Fruit fly (Drosophila melanogaster) whole organism, embryonic: Measurements from ENCODE around the gene SmE.

Experiments
- CG12744 ChIP-seq: fragments of 200-800 bp; sonication (Bioruptor generic); optimal IDR thresholded peaks from 2 replicates; lab custom pipeline; 2016; ENCODE audit warnings: missing biosample characterization, missing genetic modification characterization
- CG13775 ChIP-seq: fragments of 200-800 bp; sonication (Bioruptor generic); optimal IDR thresholded peaks from 3 replicates; lab custom pipeline; 2017; ENCODE audit warnings: missing biosample characterization, mild to moderate bottlenecking, missing genetic modification characterization
- CG14050 ChIP-seq: fragments of 200-800 bp; sonication (Bioruptor generic); IDR thresholded peaks from 3 replicates; pipeline ENCODE4 v1.3.6; 2022; ENCODE audit warnings: missing biosample characterization, missing genetic modification characterization
- CG15073 ChIP-seq: fragments of 200-800 bp; sonication (Bioruptor generic); optimal IDR thresholded peaks from 2 replicates; lab custom pipeline; 2016; ENCODE audit warnings: missing biosample characterization, missing genetic modification characterization
- CG15514 ChIP-seq: fragments of 200-800 bp; sonication (Bioruptor generic); optimal IDR thresholded peaks from 3 replicates; lab custom pipeline; 2017; ENCODE audit warnings: missing biosample characterization, missing genetic modification characterization, mild to moderate bottlenecking, moderate library complexity, missing genetic modification reagents
- CG17359 ChIP-seq: fragments of 200-800 bp; sonication (Bioruptor generic); optimal IDR thresholded peaks from 3 replicates; lab custom pipeline; 2018; ENCODE audit warnings: missing biosample characterization, mild to moderate bottlenecking, missing genetic modification characterization, moderate library complexity
- CG17385 ChIP-seq: fragments of 200-800 bp; sonication (Bioruptor generic); optimal IDR thresholded peaks from 3 replicates; lab custom pipeline; 2018; ENCODE audit warnings: missing biosample characterization, mild to moderate bottlenecking, missing genetic modification characterization
- CG18764 ChIP-seq: fragments of 200-800 bp; sonication (Bioruptor generic); optimal IDR thresholded peaks from 3 replicates; lab custom pipeline; 2016; ENCODE audit warnings: missing biosample characterization, missing genetic modification characterization
- CG2875 ChIP-seq: fragments of 200-800 bp; sonication (Bioruptor generic); optimal IDR thresholded peaks from 2 replicates; lab custom pipeline; 2017; ENCODE audit warnings: missing biosample characterization, mild to moderate bottlenecking, missing genetic modification characterization, missing genetic modification reagents
- CG31224 ChIP-seq: fragments of 200-800 bp; sonication (Bioruptor generic); IDR thresholded peaks from 2 replicates; pipeline ENCODE4 v1.3.6; 2022; ENCODE audit warnings: missing biosample characterization, missing genetic modification characterization
- CG31365 ChIP-seq: fragments of 200-800 bp; sonication (Bioruptor generic); optimal IDR thresholded peaks from 2 replicates; lab custom pipeline; 2018; ENCODE audit warnings: missing biosample characterization, mild to moderate bottlenecking, missing genetic modification characterization
- CG3407 ChIP-seq: fragments of 200-800 bp; sonication (Bioruptor generic); optimal IDR thresholded peaks from 2 replicates; lab custom pipeline; 2018; ENCODE audit warnings: missing biosample characterization, mild to moderate bottlenecking, missing genetic modification characterization
- CG43689 ChIP-seq: fragments of 200-800 bp; sonication (Bioruptor generic); IDR thresholded peaks from 2 replicates; pipeline ENCODE4 v1.3.6; 2022; ENCODE audit warnings: missing biosample characterization, missing genetic modification characterization
- CG4854 ChIP-seq: fragments of 200-800 bp; sonication (Bioruptor generic); optimal IDR thresholded peaks from 2 replicates; lab custom pipeline; 2016; ENCODE audit warnings: missing biosample characterization, missing genetic modification characterization, inconsistent platforms
- CG6254 ChIP-seq: fragments of 200-800 bp; sonication (Bioruptor generic); optimal IDR thresholded peaks from 3 replicates; lab custom pipeline; 2017; ENCODE audit warnings: mild to moderate bottlenecking, missing biosample characterization, missing genetic modification reagents, missing genetic modification characterization
- CG6854 ChIP-seq: fragments of 200-800 bp; sonication (Bioruptor generic); optimal IDR thresholded peaks from 3 replicates; lab custom pipeline; 2017; ENCODE audit warnings: missing biosample characterization, mild to moderate bottlenecking, missing genetic modification characterization
- CG7271 ChIP-seq: fragments of 200-800 bp; sonication (Bioruptor generic); optimal IDR thresholded peaks from 2 replicates; lab custom pipeline; 2018; ENCODE audit warnings: missing biosample characterization, mild to moderate bottlenecking, missing genetic modification characterization, moderate library complexity
- CG7786 ChIP-seq: fragments of 200-800 bp; sonication (Bioruptor generic); optimal IDR thresholded peaks from 2 replicates; lab custom pipeline; 2016; ENCODE audit warnings: missing biosample characterization, missing genetic modification characterization
- CG7987 ChIP-seq: fragments of 200-800 bp; sonication (Bioruptor generic); optimal IDR thresholded peaks from 2 replicates; lab custom pipeline; 2018; ENCODE audit warnings: missing biosample characterization, mild to moderate bottlenecking, missing genetic modification characterization, moderate library complexity
- CG8290 ChIP-seq, 3 experiments: fragments of 200-800 bp; sonication (Bioruptor generic); optimal IDR thresholded peaks; 2 replicates each; lab custom pipeline; 2016 to 2019; ENCODE audit warnings: missing biosample characterization in 3 of 3, missing genetic modification characterization in 3 of 3, mild to moderate bottlenecking in 2 of 3, moderate library complexity in 1 of 3
- D ChIP-seq, 2 experiments: fragments of 200-800 bp in 1 of 2; fragments of >200 bp in 1 of 2; sonication (Bioruptor generic) in 1 of 2; optimal IDR thresholded peaks; 2 replicates in 1 of 2; 3 replicates in 1 of 2; lab custom pipeline; 2017; ENCODE audit warnings: mild to moderate bottlenecking in 1 of 2, missing biosample characterization in 1 of 2, missing genetic modification characterization in 1 of 2, missing genetic modification reagents in 1 of 2
- Dad ChIP-seq: fragments of 200-800 bp; sonication (Bioruptor generic); optimal IDR thresholded peaks from 3 replicates; lab custom pipeline; 2016; ENCODE audit warnings: missing biosample characterization, missing genetic modification characterization
- Dip2 ChIP-seq: fragments of 200-800 bp; sonication (Bioruptor generic); IDR thresholded peaks from 2 replicates; pipeline ENCODE4 v1.3.6; 2022; ENCODE audit warnings: missing biosample characterization, missing genetic modification characterization
- HLH3B ChIP-seq: fragments of 200-800 bp; sonication (Bioruptor generic); IDR thresholded peaks from 2 replicates; pipeline ENCODE4 v1.3.6; 2022; ENCODE audit warnings: missing biosample characterization, missing genetic modification characterization
- MBD-R2 ChIP-seq: fragments of 200-800 bp; sonication (Bioruptor generic); IDR thresholded peaks from 2 replicates; pipeline ENCODE4 v1.3.6; 2022; ENCODE audit warnings: missing biosample characterization, missing genetic modification characterization
- NFAT ChIP-seq: fragments of 200-800 bp; sonication (Bioruptor generic); IDR thresholded peaks from 2 replicates; pipeline ENCODE4 v1.3.6; 2022; ENCODE audit warnings: missing biosample characterization, missing genetic modification characterization
- Nf-YA ChIP-seq: fragments of 200-800 bp; sonication (Bioruptor generic); IDR thresholded peaks from 2 replicates; pipeline ENCODE4 v1.3.6; 2022; ENCODE audit warnings: missing biosample characterization, missing genetic modification characterization
- Sox100B ChIP-seq: fragments of 200-800 bp; sonication (Bioruptor generic); optimal IDR thresholded peaks from 3 replicates; lab custom pipeline; 2018; ENCODE audit warnings: missing biosample characterization, mild to moderate bottlenecking, missing genetic modification characterization
- Usf ChIP-seq: fragments of 200-800 bp; sonication (Bioruptor generic); optimal IDR thresholded peaks from 2 replicates; lab custom pipeline; 2017; ENCODE audit warnings: missing genotype, missing biosample characterization, missing genetic modification characterization
- al ChIP-seq: fragments of 200-800 bp; sonication (Bioruptor generic); IDR thresholded peaks from 2 replicates; pipeline ENCODE4 v1.3.6; 2022; ENCODE audit warnings: missing biosample characterization, missing genetic modification characterization
- bab2 ChIP-seq: fragments of 200-800 bp; sonication (Bioruptor generic); optimal IDR thresholded peaks from 2 replicates; lab custom pipeline; 2016; ENCODE audit warnings: missing biosample characterization, missing genetic modification characterization
- danr ChIP-seq: fragments of 200-800 bp; sonication (Bioruptor generic); IDR thresholded peaks from 2 replicates; pipeline ENCODE4 v1.3.6; 2022; ENCODE audit warnings: missing biosample characterization, missing genetic modification characterization
- en ChIP-seq: fragments of 200-800 bp; sonication (Bioruptor generic); optimal IDR thresholded peaks from 2 replicates; lab custom pipeline; 2016; ENCODE audit warnings: missing biosample characterization, missing genetic modification characterization
- fd64A ChIP-seq: fragments of 200-800 bp; sonication (Bioruptor generic); optimal IDR thresholded peaks from 3 replicates; lab custom pipeline; 2018; ENCODE audit warnings: missing biosample characterization, mild to moderate bottlenecking, missing genetic modification characterization
- fu2 ChIP-seq: fragments of 200-800 bp; sonication (Bioruptor generic); optimal IDR thresholded peaks from 2 replicates; lab custom pipeline; 2016; ENCODE audit warnings: missing biosample characterization, missing genetic modification characterization
- gem ChIP-seq: fragments of 200-800 bp; sonication (Bioruptor generic); optimal IDR thresholded peaks from 2 replicates; lab custom pipeline; 2019; ENCODE audit warnings: missing biosample characterization, mild to moderate bottlenecking, missing genetic modification characterization, moderate library complexity
- grau ChIP-seq: fragments of 200-800 bp; optimal IDR thresholded peaks from 3 replicates; lab custom pipeline; 2019; ENCODE audit warnings: missing biosample characterization, mild to moderate bottlenecking, missing genetic modification characterization, moderate library complexity
- insv ChIP-seq, 2 experiments: fragments of 200-800 bp; sonication (Bioruptor generic); optimal IDR thresholded peaks; 3 replicates each; lab custom pipeline; 2016 to 2018; ENCODE audit warnings: missing biosample characterization in 2 of 2, missing genetic modification characterization in 2 of 2
- inv ChIP-seq: fragments of 200-800 bp; sonication (Bioruptor generic); IDR thresholded peaks from 2 replicates; pipeline ENCODE4 v1.3.6; 2022; ENCODE audit warnings: missing biosample characterization, missing genetic modification characterization; ENCODE audit not compliant: partially characterized antibody
- jumu ChIP-seq: fragments of 200-800 bp; sonication (Bioruptor generic); optimal IDR thresholded peaks from 3 replicates; lab custom pipeline; 2016; ENCODE audit warnings: missing biosample characterization, missing genetic modification characterization
- lilli ChIP-seq: fragments of 200-800 bp; sonication (Bioruptor generic); optimal IDR thresholded peaks from 3 replicates; lab custom pipeline; 2016; ENCODE audit warnings: missing biosample characterization, missing genetic modification characterization
- maf-S ChIP-seq: fragments of 200-800 bp; sonication (Bioruptor generic); optimal IDR thresholded peaks from 2 replicates; lab custom pipeline; 2016; ENCODE audit warnings: missing biosample characterization, missing genetic modification characterization
- mam ChIP-seq: fragments of 200-800 bp; sonication (Bioruptor generic); optimal IDR thresholded peaks from 3 replicates; lab custom pipeline; 2016; ENCODE audit warnings: missing biosample characterization, missing genetic modification characterization
- sim ChIP-seq: fragments of 200-800 bp; sonication (Bioruptor generic); IDR thresholded peaks from 2 replicates; pipeline ENCODE4 v1.3.6; 2022; ENCODE audit warnings: missing biosample characterization, missing genetic modification characterization
- sisA ChIP-seq: fragments of 200-800 bp; sonication (Bioruptor generic); IDR thresholded peaks from 2 replicates; pipeline ENCODE4 v1.3.6; 2022; ENCODE audit warnings: missing biosample characterization, missing genetic modification characterization
- sna ChIP-seq: fragments of 200-800 bp; sonication (Bioruptor generic); IDR thresholded peaks from 2 replicates; pipeline ENCODE4 v1.3.6; 2022; ENCODE audit warnings: missing biosample characterization, missing genetic modification characterization; ENCODE audit not compliant: partially characterized antibody
- tap ChIP-seq: fragments of 200-800 bp; optimal IDR thresholded peaks from 3 replicates; lab custom pipeline; 2019; ENCODE audit warnings: missing biosample characterization, mild to moderate bottlenecking, missing genetic modification characterization, moderate library complexity
- tll ChIP-seq, 2 experiments: fragments of 200-800 bp in 1 of 2; fragments of >200 bp in 1 of 2; sonication (Bioruptor generic) in 1 of 2; optimal IDR thresholded peaks; 2 replicates each; lab custom pipeline; 2017 to 2019; ENCODE audit warnings: missing biosample characterization in 2 of 2, missing genetic modification characterization in 2 of 2, mild to moderate bottlenecking in 1 of 2, moderate library complexity in 1 of 2
- wor ChIP-seq: fragments of 200-800 bp; sonication (Bioruptor generic); IDR thresholded peaks from 2 replicates; pipeline ENCODE4 v1.3.6; 2022; ENCODE audit warnings: missing biosample characterization, missing genetic modification characterization
- zf30C ChIP-seq: fragments of 200-800 bp; sonication (Bioruptor generic); optimal IDR thresholded peaks from 3 replicates; lab custom pipeline; 2018; ENCODE audit warnings: missing biosample characterization, mild to moderate bottlenecking, missing genetic modification characterization

The SmE gene

dm6 chr2L:7925389-7925788 is 40.1 kb upstream of the SmE start (continued):
- peak; percentile 82 for TF ChIP-seq CG2875
- TF ChIP-seq jumu (GFP tag; lab: Kevin White, UChicago): peak; percentile 91
- peak; percentile 90 for TF ChIP-seq tap
- peak; percentile 66; the same call in 1 of the 2 replicates for TF ChIP-seq CG43689
- TF ChIP-seq CG15514 (GFP tag; lab: Kevin White, UChicago): peak; percentile 81
- TF ChIP-seq tll (GFP tag; optimal IDR thresholded peaks at IDR 0.05; lab: Kevin White, UChicago): no peak
- no peak for TF ChIP-seq sna
- TF ChIP-seq al: peak; percentile 62
- TF ChIP-seq zf30C: no peak
- peak; percentile 67 for TF ChIP-seq CG4854 (GFP tag; lab: Kevin White, UChicago)
- peak; percentile 54; the same call in 1 of the 2 replicates for TF ChIP-seq Dip2
- TF ChIP-seq en (GFP tag; lab: Kevin White, UChicago): peak; percentile 74
- TF ChIP-seq CG17385 (GFP tag; lab: Kevin White, UChicago): peak; percentile 88
- peak; percentile 79 for TF ChIP-seq Dad (GFP tag; lab: Kevin White, UChicago)
- peak; percentile 88 for TF ChIP-seq CG6854 (GFP tag; lab: Kevin White, UChicago)
- TF ChIP-seq sim (GFP tag; lab: Robert Waterston, UW): peak; percentile 61; the same call in 1 of the 2 replicates
- peak; percentile 64 for TF ChIP-seq CG13775 (GFP tag; lab: Kevin White, UChicago)
- TF ChIP-seq CG18764 (GFP tag; lab: Kevin White, UChicago): peak; percentile 76
- TF ChIP-seq sisA: peak; percentile 90
- TF ChIP-seq mam (GFP tag; lab: Kevin White, UChicago): peak; percentile 86
- no peak for TF ChIP-seq D (optimal IDR thresholded peaks at IDR 0.05; lab: Kevin White, UChicago)
- TF ChIP-seq D (GFP tag; optimal IDR thresholded peaks at IDR 0.05; lab: Kevin White, UChicago): peak; percentile 88
- peak; percentile 84 for TF ChIP-seq maf-S (GFP tag; lab: Kevin White, UChicago)
- TF ChIP-seq grau (tag; lab: Kevin White, UChicago): peak; percentile 88
- peak; percentile 28 for TF ChIP-seq CG15073 (GFP tag; lab: Kevin White, UChicago)
- TF ChIP-seq CG14050 (GFP tag; lab: Robert Waterston, UW): peak; percentile 84
- TF ChIP-seq fd64A: peak; percentile 84
- TF ChIP-seq CG17359 (tag; lab: Kevin White, UChicago): peak; percentile 95
- TF ChIP-seq Nf-YA (GFP tag; lab: Robert Waterston, UW): peak; percentile 80
- TF ChIP-seq CG7271: peak; percentile 63
- TF ChIP-seq CG8290 (GFP tag; optimal IDR thresholded peaks at IDR 0.05; lab: Kevin White, UChicago): no peak
- peak in 1 of 2 experiments; percentile 70 for TF ChIP-seq CG8290 (tag; optimal IDR thresholded peaks at IDR 0.05; lab: Kevin White, UChicago)
- peak; percentile 82 for TF ChIP-seq CG6254 (GFP tag; lab: Kevin White, UChicago)
- TF ChIP-seq CG12744: peak; percentile 46
- TF ChIP-seq Sox100B (GFP tag; lab: Kevin White, UChicago): peak; percentile 85
- TF ChIP-seq gem (tag; lab: Kevin White, UChicago): peak; percentile 91
- peak; percentile 55 for TF ChIP-seq NFAT (GFP tag; lab: Robert Waterston, UW)
- peak; percentile 95 for TF ChIP-seq HLH3B
- TF ChIP-seq inv (GFP tag; lab: Robert Waterston, UW): no peak
- TF ChIP-seq fu2 (GFP tag; lab: Kevin White, UChicago): peak; percentile 72
- TF ChIP-seq CG31224 (GFP tag; lab: Robert Waterston, UW): peak; percentile 74
- peak; percentile 75 for TF ChIP-seq CG31365 (tag; lab: Kevin White, UChicago)
- TF ChIP-seq wor (GFP tag; lab: Robert Waterston, UW): peak; percentile 86
- peak; percentile 83 for TF ChIP-seq lilli
- peak; percentile 76; the same call in 1 of the 2 replicates for TF ChIP-seq MBD-R2 (GFP tag; lab: Robert Waterston, UW)
- TF ChIP-seq bab2: peak; percentile 79
- peak; percentile 80 for TF ChIP-seq CG7786 (GFP tag; lab: Kevin White, UChicago)
- TF ChIP-seq CG7987 (GFP tag; lab: Kevin White, UChicago): peak; percentile 60
- TF ChIP-seq danr: peak; percentile 77
- peak; percentile 75 for TF ChIP-seq CG3407 (GFP tag; lab: Kevin White, UChicago)
- no peak for TF ChIP-seq insv (GFP tag; optimal IDR thresholded peaks at IDR 0.05; lab: Kevin White, UChicago)
- peak; percentile 36 for TF ChIP-seq Usf (GFP tag; lab: Kevin White, UChicago)
